Worm (Caenorhabditis elegans) whole organism, young adult: Measurements from ENCODE around the gene Y52E8A.6.

Experiments
- ZK185.1 ChIP-seq: sonication (generic microtip); optimal IDR thresholded peaks from 2 replicates; lab custom pipeline; 2016; ENCODE audit warnings: mild to moderate bottlenecking, missing genetic modification characterization, missing compliant biosample characterization; ENCODE audit not compliant: poor library complexity, severe bottlenecking
- nhr-27 ChIP-seq: fragments of 200-800 bp; sonication (Bioruptor generic); optimal IDR thresholded peaks from 2 replicates; lab custom pipeline; 2018; ENCODE audit warnings: mild to moderate bottlenecking, missing genetic modification characterization, moderate library complexity, missing compliant biosample characterization
- ztf-22 ChIP-seq: fragments of 200-800 bp; sonication (Bioruptor generic); optimal IDR thresholded peaks from 2 replicates; lab custom pipeline; 2018; ENCODE audit warnings: mild to moderate bottlenecking, missing genetic modification characterization, moderate library complexity, missing compliant biosample characterization

ce11 chrII:4362088-4362487, 42.3 kb upstream of the Y52E8A.6 start:
- TF ChIP-seq nhr-27 (tag; lab: Kevin White, UChicago) = no peak
- TF ChIP-seq ztf-22 (GFP tag; lab: Kevin White, UChicago) = no peak
- TF ChIP-seq ZK185.1 (tag; lab: Kevin White, UChicago) = no peak
